Worm (Caenorhabditis elegans): ENCODE data around the gene zhit-3.

Gene zhit-3

ce11 chrV:10255005-10255472, 43.1 kb upstream of the zhit-3 start, which contains the start of gene rop-1 (continued):
- peak in 1 of 2 experiments; percentile 28 for TF ChIP-seq lin-35 (GFP tag; optimal IDR thresholded peaks at IDR 0.05)
- TF ChIP-seq lin-14 (GFP tag; optimal IDR thresholded peaks at IDR 0.05), result peak; percentile 35
- no peak for TF ChIP-seq ztf-4 (tag; optimal IDR thresholded peaks at IDR 0.05)
- TF ChIP-seq nhr-11 (tag; optimal IDR thresholded peaks at IDR 0.05), result no peak

- TF ChIP-seq unc-130 (tag; optimal IDR thresholded peaks at IDR 0.05), result no peak
- TF ChIP-seq irx-1 (tag; optimal IDR thresholded peaks at IDR 0.05), result no peak
- TF ChIP-seq efl-3 (GFP tag; optimal IDR thresholded peaks at IDR 0.05), result no peak
- TF ChIP-seq snu-23 (GFP tag; optimal IDR thresholded peaks at IDR 0.05), result no peak
- no peak for TF ChIP-seq grh-1 (GFP tag; IDR thresholded peaks at IDR 0.05)
- TF ChIP-seq alr-1 (tag; optimal IDR thresholded peaks at IDR 0.05; ENCODE audit: borderline replicate concordance), result no peak
- TF ChIP-seq aly-2 (tag; optimal IDR thresholded peaks at IDR 0.05), result no peak
- TF ChIP-seq sup-37 (GFP tag; optimal IDR thresholded peaks at IDR 0.05), result no peak
- no peak for TF ChIP-seq fkh-4 (tag; optimal IDR thresholded peaks at IDR 0.05; ENCODE audit: borderline replicate concordance)
- TF ChIP-seq pqm-1 (tag; optimal IDR thresholded peaks at IDR 0.05), result no peak
- no peak for TF ChIP-seq egl-13 (tag; optimal IDR thresholded peaks at IDR 0.05)
- no peak for TF ChIP-seq mdl-1 (tag; optimal IDR thresholded peaks at IDR 0.05)
- no peak for TF ChIP-seq nhr-20 (tag; optimal IDR thresholded peaks at IDR 0.05)
- no peak for TF ChIP-seq tbx-2 (tag; optimal IDR thresholded peaks at IDR 0.05)
Observed at ce11 chrV:10252682-10253081, 40.8 kb upstream of the zhit-3 start.

ce11 chrV:10249515-10249914, 37.6 kb upstream of the zhit-3 start:
- TF ChIP-seq elt-2 (tag; optimal IDR thresholded peaks at IDR 0.05) (no peak), grh-1 (GFP tag; IDR thresholded peaks at IDR 0.05) (no peak), ama-1 (optimal IDR thresholded peaks at IDR 0.05) (no peak), ztf-11 (tag; optimal IDR thresholded peaks at IDR 0.05) (no peak), snpc-4 (tag; optimal IDR thresholded peaks at IDR 0.05) (no peak), unc-86 (tag; optimal IDR thresholded peaks at IDR 0.05) (no peak), lsy-2 (tag; optimal IDR thresholded peaks at IDR 0.05) (no peak), nhr-85 (tag) (no peak), egl-13 (tag; optimal IDR thresholded peaks at IDR 0.05) (no peak), nhr-20 (tag; optimal IDR thresholded peaks at IDR 0.05) (no peak), ces-1 (GFP tag; optimal IDR thresholded peaks at IDR 0.05) (no peak), ceh-90 (tag; optimal IDR thresholded peaks at IDR 0.05) (no peak), sptf-1 (tag; optimal IDR thresholded peaks at IDR 0.05) (no peak), pag-3 (tag; optimal IDR thresholded peaks at IDR 0.05; ENCODE audit: borderline replicate concordance, insufficient read depth) (no peak), efl-1 (optimal IDR thresholded peaks at IDR 0.05) (no peak), efl-1 (GFP tag; optimal IDR thresholded peaks at IDR 0.05 in 1 of 2) (no peak), unc-30 (tag; optimal IDR thresholded peaks at IDR 0.05) (no peak)

- TF ChIP-seq unc-30 (tag; optimal IDR thresholded peaks at IDR 0.05) (no peak), swsn-7 (tag; optimal IDR thresholded peaks at IDR 0.05) (no peak), efl-1 (optimal IDR thresholded peaks at IDR 0.05) (no peak), efl-1 (GFP tag; optimal IDR thresholded peaks at IDR 0.05 in 1 of 2) (peak in 1 of 2 experiments; percentile 49), fkh-10 (GFP tag; optimal IDR thresholded peaks at IDR 0.05) (no peak), F16B12.6 (tag; optimal IDR thresholded peaks at IDR 0.05) (no peak), ama-1 (optimal IDR thresholded peaks at IDR 0.05) (peak; percentile 2)
Observed at ce11 chrV:10248255-10248979, 36.5 kb upstream of the zhit-3 start, which contains the start of gene akt-1. Gene akt-1 (plus strand): TSS chrV:10248905.

Data from whole organism, L1 larva.